Fruit fly (Drosophila melanogaster) whole organism, embryonic: ENCODE data around the gene Syx13.
A peak's percentile ranks its signal among the peaks of the same experiment; 100 is the strongest.

Source experiments
- CG31388 ChIP-seq: fragments of 200-800 bp; sonication (Bioruptor generic); optimal IDR thresholded peaks from 2 replicates; lab custom pipeline; 2016; ENCODE audit warnings: missing biosample characterization, missing genetic modification characterization
- MTF-1 ChIP-seq: fragments of 200-800 bp; sonication (Bioruptor generic); optimal IDR thresholded peaks from 2 replicates; lab custom pipeline; 2018; ENCODE audit warnings: missing biosample characterization, mild to moderate bottlenecking, missing genetic modification characterization, borderline replicate concordance

DNA sequence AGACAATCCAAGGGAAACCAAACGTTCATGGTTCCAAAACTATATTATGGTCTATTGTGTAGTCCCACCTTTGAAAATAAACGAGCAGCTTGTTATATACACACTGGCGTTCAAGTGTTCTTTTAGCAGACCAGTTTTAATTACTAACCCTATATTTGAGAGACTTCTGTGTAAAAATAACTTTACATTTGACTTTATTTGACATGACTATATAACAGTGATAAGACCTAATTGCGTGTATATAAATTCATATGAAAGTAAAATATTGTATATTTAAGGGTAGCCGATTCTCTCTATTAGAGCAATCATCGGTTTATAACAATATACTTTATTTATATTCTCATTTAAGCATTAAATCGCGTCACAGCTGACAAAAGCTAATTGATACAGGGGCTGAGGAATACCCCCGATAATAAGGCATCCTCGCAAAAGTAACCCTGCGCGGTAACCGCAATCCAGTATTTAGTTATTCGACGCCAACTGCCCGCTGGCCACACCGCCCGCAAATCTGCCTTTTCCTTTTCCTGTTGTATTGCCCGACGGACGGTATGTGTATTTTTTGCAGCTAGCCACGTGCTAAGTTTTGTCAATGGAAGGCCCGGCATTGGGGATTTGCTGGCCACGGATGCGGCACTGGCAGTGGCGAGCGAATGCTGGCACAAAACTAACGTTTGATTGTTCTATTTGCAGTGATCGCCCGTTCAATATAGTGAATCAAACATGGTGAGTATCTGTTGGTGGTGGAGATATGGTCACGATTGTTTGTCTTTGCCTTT is 2.8 kb upstream of the Syx13 start, which contains the start of gene RpS4:
- TF ChIP-seq CG31388 (GFP tag; lab: Kevin White, UChicago): peak; percentile 4
- TF ChIP-seq MTF-1 (GFP tag; lab: Kevin White, UChicago): peak; percentile 98
